Worm (Caenorhabditis elegans) whole organism, young adult: ENCODE results near the gene eri-12.
A peak's percentile ranks its signal among the peaks of the same experiment; 100 is the strongest.

ENCODE experiments used
- D2030.7 ChIP-seq: fragments of 200-800 bp; sonication (Bioruptor generic); IDR thresholded peaks from 2 replicates; pipeline ENCODE4 v1.3.6; 2022; ENCODE audit warnings: missing genetic modification reagents, missing genetic modification characterization, missing compliant biosample characterization
- F10E7.11 ChIP-seq: sonication (generic microtip); optimal IDR thresholded peaks from 2 replicates; lab custom pipeline; 2017; ENCODE audit warnings: mild to moderate bottlenecking, missing genetic modification characterization, moderate library complexity, missing compliant biosample characterization
- F23B12.7 ChIP-seq: sonication (generic microtip); optimal IDR thresholded peaks from 2 replicates; lab custom pipeline; 2017; ENCODE audit warnings: missing genetic modification characterization, mild to moderate bottlenecking, missing compliant biosample characterization, antibody characterized with exemption, moderate library complexity; ENCODE audit not compliant: insufficient read depth
- F33H1.4 ChIP-seq: fragments of 200-800 bp; sonication (Bioruptor generic); IDR thresholded peaks from 2 replicates; pipeline ENCODE4 v1.3.6; 2022; ENCODE audit warnings: missing genetic modification reagents, missing genetic modification characterization, missing compliant biosample characterization
- F49E8.2 ChIP-seq: sonication (generic microtip); optimal IDR thresholded peaks from 3 replicates; lab custom pipeline; 2017; ENCODE audit warnings: missing genetic modification characterization, mild to moderate bottlenecking, missing compliant biosample characterization, antibody characterized with exemption, moderate library complexity; ENCODE audit not compliant: insufficient read depth
- F52B5.7 ChIP-seq: sonication (generic microtip); optimal IDR thresholded peaks from 2 replicates; lab custom pipeline; 2016; ENCODE audit warnings: mild to moderate bottlenecking, missing genetic modification characterization, missing compliant biosample characterization
- F57C9.4 ChIP-seq: sonication (generic microtip); optimal IDR thresholded peaks from 2 replicates; lab custom pipeline; 2017; ENCODE audit warnings: mild to moderate bottlenecking, missing genetic modification characterization, missing compliant biosample characterization
- Y56A3A.18 ChIP-seq: fragments of 200-800 bp; sonication (Bioruptor generic); IDR thresholded peaks from 2 replicates; pipeline ENCODE4 v1.3.6; 2022; ENCODE audit warnings: missing genetic modification reagents, missing genetic modification characterization, missing compliant biosample characterization
- athp-1 ChIP-seq: sonication (generic microtip); optimal IDR thresholded peaks from 2 replicates; lab custom pipeline; 2017; ENCODE audit warnings: mild to moderate bottlenecking, missing genetic modification characterization, missing compliant biosample characterization
- attf-3 ChIP-seq: fragments of 200-800 bp; sonication (Bioruptor generic); conservative IDR thresholded peaks from 2 replicates; pipeline ENCODE4 v1.3.6; 2022; ENCODE audit warnings: missing genetic modification reagents, missing genetic modification characterization, missing compliant biosample characterization
- bed-1 ChIP-seq: fragments of 200-800 bp; sonication (Bioruptor generic); IDR thresholded peaks from 2 replicates; pipeline ENCODE4 v1.3.6; 2022; ENCODE audit warnings: missing genetic modification reagents, missing genetic modification characterization, missing compliant biosample characterization
- ccch-3 ChIP-seq: fragments of 200-800 bp; sonication (Bioruptor generic); optimal IDR thresholded peaks from 2 replicates; lab custom pipeline; 2018; ENCODE audit warnings: mild to moderate bottlenecking, missing genetic modification characterization, missing compliant biosample characterization
- cebp-2 ChIP-seq: fragments of 200-800 bp; sonication (Bioruptor generic); IDR thresholded peaks from 2 replicates; pipeline ENCODE4 v1.3.6; 2022; ENCODE audit warnings: missing genetic modification characterization, missing compliant biosample characterization
- ceh-100 ChIP-seq: fragments of 200-800 bp; sonication (Bioruptor generic); IDR thresholded peaks from 2 replicates; pipeline ENCODE4 v1.3.6; 2022; ENCODE audit warnings: missing genetic modification reagents, missing genetic modification characterization, missing compliant biosample characterization
- egl-44 ChIP-seq: fragments of 200-800 bp; sonication (Bioruptor generic); IDR thresholded peaks from 2 replicates; pipeline ENCODE4 v1.3.6; 2022; ENCODE audit warnings: missing genetic modification reagents, missing genetic modification characterization, missing compliant biosample characterization
- egrh-3 ChIP-seq: fragments of 200-800 bp; sonication (Bioruptor generic); IDR thresholded peaks from 2 replicates; pipeline ENCODE4 v1.3.6; 2022; ENCODE audit warnings: missing genetic modification reagents, missing genetic modification characterization, missing compliant biosample characterization
- ekl-4 ChIP-seq: fragments of 200-800 bp; sonication (Bioruptor generic); IDR thresholded peaks from 2 replicates; pipeline ENCODE4 v1.3.6; 2022; ENCODE audit warnings: missing genetic modification reagents, missing genetic modification characterization, missing compliant biosample characterization
- him-1 ChIP-seq: sonication (generic microtip); optimal IDR thresholded peaks from 2 replicates; lab custom pipeline; 2016; ENCODE audit warnings: missing genotype, missing genetic modification reagents, missing genetic modification characterization, missing compliant biosample characterization
- lag-1 ChIP-seq: fragments of 200-800 bp; sonication (Bioruptor generic); IDR thresholded peaks from 2 replicates; pipeline ENCODE4 v1.3.6; 2022; ENCODE audit warnings: missing genetic modification reagents, missing genetic modification characterization, missing compliant biosample characterization
- lin-40 ChIP-seq: sonication (generic microtip); optimal IDR thresholded peaks from 2 replicates; lab custom pipeline; 2016; ENCODE audit warnings: missing genetic modification characterization, mild to moderate bottlenecking, missing compliant biosample characterization, missing genotype, missing genetic modification reagents
- lin-54 ChIP-seq: fragments of 200-800 bp; sonication (Bioruptor generic); optimal IDR thresholded peaks from 2 replicates; lab custom pipeline; 2018; ENCODE audit warnings: mild to moderate bottlenecking, missing genetic modification characterization, missing compliant biosample characterization
- lsy-27 ChIP-seq: sonication (generic microtip); optimal IDR thresholded peaks from 2 replicates; lab custom pipeline; 2017; ENCODE audit warnings: missing genetic modification characterization, mild to moderate bottlenecking, missing compliant biosample characterization, antibody characterized with exemption, missing genotype, borderline replicate concordance; ENCODE audit not compliant: insufficient read depth
- madf-8 ChIP-seq: fragments of 200-800 bp; sonication (Bioruptor generic); conservative IDR thresholded peaks from 2 replicates; pipeline ENCODE4 v1.3.6; 2022; ENCODE audit warnings: missing genetic modification reagents, missing genetic modification characterization, missing compliant biosample characterization
- mcd-1 ChIP-seq: fragments of 200-800 bp; sonication (Bioruptor generic); IDR thresholded peaks from 2 replicates; pipeline ENCODE4 v1.3.6; 2022; ENCODE audit warnings: missing genetic modification reagents, missing genetic modification characterization, missing compliant biosample characterization
- nfyb-1 ChIP-seq: fragments of 200-800 bp; sonication (Bioruptor generic); IDR thresholded peaks from 2 replicates; pipeline ENCODE4 v1.3.6; 2022; ENCODE audit warnings: missing genetic modification reagents, missing genetic modification characterization, missing compliant biosample characterization
- snpc-1.3 ChIP-seq: sonication (generic microtip); optimal IDR thresholded peaks from 2 replicates; lab custom pipeline; 2017; ENCODE audit warnings: missing genetic modification characterization, mild to moderate bottlenecking, missing compliant biosample characterization, antibody characterized with exemption, moderate library complexity, missing genotype, missing genetic modification reagents; ENCODE audit not compliant: insufficient read depth
- snpc-3.4 ChIP-seq: sonication (generic microtip); optimal IDR thresholded peaks from 2 replicates; lab custom pipeline; 2017; ENCODE audit warnings: missing genetic modification characterization, mild to moderate bottlenecking, missing compliant biosample characterization, antibody characterized with exemption, moderate library complexity, missing genotype, missing genetic modification reagents
- snpc-4 ChIP-seq, 5 experiments: fragments of 150-350 bp in 1 of 5; sonication (generic microtip) in 4 of 5; optimal IDR thresholded peaks; 2 replicates each; lab custom pipeline; 2014 to 2018; ENCODE audit warnings: missing genetic modification characterization in 5 of 5, missing biosample characterization in 3 of 5, antibody characterized with exemption in 2 of 5, mild to moderate bottlenecking in 2 of 5, missing compliant biosample characterization in 2 of 5, missing genotype in 2 of 5, moderate library complexity in 2 of 5, missing genetic modification reagents in 1 of 5
- unc-62 ChIP-seq: fragments of 150-350 bp; optimal IDR thresholded peaks from 2 replicates; lab custom pipeline; 2014; ENCODE audit warnings: missing biosample characterization, missing genetic modification reagents, missing genetic modification characterization
- xnd-1 ChIP-seq: sonication (generic microtip); optimal IDR thresholded peaks from 2 replicates; lab custom pipeline; 2016; ENCODE audit warnings: missing genotype, missing genetic modification reagents, missing genetic modification characterization, missing compliant biosample characterization
- zfh-2 ChIP-seq: fragments of 200-800 bp; sonication (Bioruptor generic); conservative IDR thresholded peaks from 2 replicates; pipeline ENCODE4 v1.3.6; 2022; ENCODE audit warnings: missing genetic modification reagents, missing genetic modification characterization, missing compliant biosample characterization
- ztf-18 ChIP-seq: sonication (generic microtip); optimal IDR thresholded peaks from 2 replicates; lab custom pipeline; 2016; ENCODE audit warnings: missing genotype, mild to moderate bottlenecking, missing genetic modification characterization, missing compliant biosample characterization
- ztf-28 ChIP-seq: fragments of 200-800 bp; sonication (Bioruptor generic); IDR thresholded peaks from 2 replicates; pipeline ENCODE4 v1.3.6; 2022; ENCODE audit warnings: missing genetic modification reagents, missing genetic modification characterization, missing compliant biosample characterization
- ztf-6 ChIP-seq: fragments of 200-800 bp; sonication (Bioruptor generic); IDR thresholded peaks from 2 replicates; pipeline ENCODE4 v1.3.6; 2022; ENCODE audit warnings: missing genetic modification reagents, missing genetic modification characterization, missing compliant biosample characterization

Gene eri-12

ce11 chrIV:12199538-12200158, 43.0 kb downstream of the eri-12 start (continued):
- TF ChIP-seq ztf-6 (GFP tag; lab: Robert Waterston, UW), result no peak
- TF ChIP-seq ceh-100 (GFP tag; lab: Robert Waterston, UW), result no peak
- TF ChIP-seq ztf-18 (tag; lab: Kevin White, UChicago), result no peak
- TF ChIP-seq snpc-3.4, result no peak
- TF ChIP-seq lsy-27 (tag; lab: Kevin White, UChicago), result no peak
- no peak for TF ChIP-seq ccch-3 (GFP tag; lab: Kevin White, UChicago)
- no peak for TF ChIP-seq athp-1 (tag; lab: Kevin White, UChicago)

- TF ChIP-seq zfh-2 (GFP tag; lab: Robert Waterston, UW) (0 out of 2 replicates have a peak, but pooled peaks have one; percentile 26), egl-44 (GFP tag; lab: Robert Waterston, UW) (peak; percentile 21; the same call in 1 of the 2 replicates), D2030.7 (GFP tag; lab: Robert Waterston, UW) (no peak), snpc-1.3 (tag; lab: Kevin White, UChicago) (no peak)
Observed at ce11 chrIV:12200812-12201211, 44.2 kb downstream of the eri-12 start.

ce11 chrIV:12202000-12202399, 45.4 kb downstream of the eri-12 start:
- TF ChIP-seq F10E7.11 (tag; lab: Kevin White, UChicago), result no peak
- TF ChIP-seq lsy-27 (tag; lab: Kevin White, UChicago), result no peak
- no peak for TF ChIP-seq F49E8.2 (tag; lab: Kevin White, UChicago)
- 0 out of 2 replicates have a peak, but pooled peaks have one; percentile 9 for TF ChIP-seq nfyb-1 (GFP tag; lab: Robert Waterston, UW)
- peak; percentile 26; the same call in 1 of the 2 replicates for TF ChIP-seq Y56A3A.18
- TF ChIP-seq cebp-2 (GFP tag; lab: Robert Waterston, UW), result peak; percentile 73; the same call in 1 of the 2 replicates
- 0 out of 2 replicates have a peak, but pooled peaks have one; percentile 66 for TF ChIP-seq bed-1 (GFP tag; lab: Robert Waterston, UW)
- TF ChIP-seq lag-1 (GFP tag; lab: Robert Waterston, UW), result no peak

ce11 chrIV:12202949-12203348, 46.3 kb downstream of the eri-12 start, which contains the start of gene F35G2.1:
TSS of gene F35G2.1 (plus strand) at chrIV:12203249.
- TF ChIP-seq lin-40 (no peak), attf-3 (GFP tag; lab: Robert Waterston, UW) (0 out of 2 replicates have a peak, but pooled peaks have one; percentile 8)

- TF ChIP-seq snpc-4 (GFP tag; optimal IDR thresholded peaks at IDR 0.05; lab: Kevin White, UChicago), result no peak
- no peak for TF ChIP-seq snpc-4 (tag; optimal IDR thresholded peaks at IDR 0.05; lab: Kevin White, UChicago)
- 0 out of 2 replicates have a peak, but pooled peaks have one; percentile 72 for TF ChIP-seq cebp-2 (GFP tag; lab: Robert Waterston, UW)
Observed at ce11 chrIV:12203968-12204367, 47.3 kb downstream of the eri-12 start.

- TF ChIP-seq zfh-2 (GFP tag; lab: Robert Waterston, UW) (0 out of 2 replicates have a peak, but pooled peaks have one; percentile 2), F52B5.7 (tag; lab: Kevin White, UChicago) (no peak)
Observed at ce11 chrIV:12207454-12207853, 50.8 kb downstream of the eri-12 start.

- TF ChIP-seq unc-62 (GFP tag; lab: Kevin White, UChicago) (no peak), ekl-4 (GFP tag; lab: Robert Waterston, UW) (0 out of 2 replicates have a peak, but pooled peaks have one; percentile 26), mcd-1 (no peak), F23B12.7 (tag; lab: Kevin White, UChicago) (no peak), F33H1.4 (0 out of 2 replicates have a peak, but pooled peaks have one; percentile 12), ztf-28 (GFP tag; lab: Robert Waterston, UW) (no peak), F57C9.4 (tag; lab: Kevin White, UChicago) (no peak), him-1 (tag; lab: Kevin White, UChicago) (peak; percentile 73), madf-8 (GFP tag; lab: Robert Waterston, UW) (no peak), xnd-1 (peak; percentile 7), lin-54 (GFP tag; lab: Kevin White, UChicago) (peak; percentile 24), egrh-3 (GFP tag; lab: Robert Waterston, UW) (no peak)
Observed at ce11 chrIV:12207873-12208272, 51.2 kb downstream of the eri-12 start.
